Worm (Caenorhabditis elegans) whole organism, late embryonic: ENCODE data around the gene wht-5.

ENCODE experiments used
- C08G9.2 ChIP-seq: sonication (generic microtip); optimal IDR thresholded peaks from 2 replicates; lab custom pipeline; 2016; ENCODE audit warnings: mild to moderate bottlenecking, missing genetic modification characterization, moderate library complexity, missing compliant biosample characterization
- K02D7.2 ChIP-seq: sonication (generic microtip); optimal IDR thresholded peaks from 2 replicates; lab custom pipeline; 2017; ENCODE audit warnings: mild to moderate bottlenecking, missing genetic modification characterization, missing compliant biosample characterization
- T23F11.4 ChIP-seq: fragments of 200-800 bp; sonication (Bioruptor generic); optimal IDR thresholded peaks from 2 replicates; lab custom pipeline; 2018; ENCODE audit warnings: mild to moderate bottlenecking, missing genetic modification characterization, missing compliant biosample characterization
- ama-1 ChIP-seq: fragments of 150-350 bp; optimal IDR thresholded peaks from 2 replicates; lab custom pipeline; 2014
- ceh-14 ChIP-seq: sonication (generic microtip); optimal IDR thresholded peaks from 2 replicates; lab custom pipeline; 2016; ENCODE audit warnings: missing genotype, missing genetic modification characterization, missing compliant biosample characterization
- ceh-18 ChIP-seq: sonication (generic microtip); optimal IDR thresholded peaks from 2 replicates; lab custom pipeline; 2016; ENCODE audit warnings: missing genetic modification characterization, missing compliant biosample characterization
- ceh-2 ChIP-seq: sonication (generic microtip); optimal IDR thresholded peaks from 2 replicates; lab custom pipeline; 2016; ENCODE audit warnings: missing genotype, missing genetic modification characterization, missing compliant biosample characterization
- ceh-34 ChIP-seq: sonication (generic microtip); optimal IDR thresholded peaks from 2 replicates; lab custom pipeline; 2016; ENCODE audit warnings: mild to moderate bottlenecking, missing genetic modification characterization, missing compliant biosample characterization
- ceh-48 ChIP-seq: sonication (generic microtip); optimal IDR thresholded peaks from 2 replicates; lab custom pipeline; 2016; ENCODE audit warnings: missing genetic modification characterization, inconsistent platforms, missing compliant biosample characterization
- ceh-6 ChIP-seq: fragments of 200-800 bp; sonication (Bioruptor generic); optimal IDR thresholded peaks from 2 replicates; lab custom pipeline; 2018; ENCODE audit warnings: mild to moderate bottlenecking, missing genetic modification characterization, missing compliant biosample characterization
- dmd-4 ChIP-seq: sonication (generic microtip); optimal IDR thresholded peaks from 2 replicates; lab custom pipeline; 2016; ENCODE audit warnings: borderline replicate concordance, missing genetic modification characterization, missing compliant biosample characterization
- elt-2 ChIP-seq: sonication (generic microtip); optimal IDR thresholded peaks from 2 replicates; lab custom pipeline; 2016; ENCODE audit warnings: missing genetic modification reagents, missing genetic modification characterization, missing compliant biosample characterization
- ets-4 ChIP-seq: sonication (generic microtip); optimal IDR thresholded peaks from 2 replicates; lab custom pipeline; 2016; ENCODE audit warnings: missing genetic modification characterization, missing compliant biosample characterization
- eyg-1 ChIP-seq: sonication (generic microtip); optimal IDR thresholded peaks from 2 replicates; lab custom pipeline; 2016; ENCODE audit warnings: missing genotype, missing genetic modification characterization, missing compliant biosample characterization
- fax-1 ChIP-seq: sonication (generic microtip); optimal IDR thresholded peaks from 2 replicates; lab custom pipeline; 2016; ENCODE audit warnings: missing genotype, missing genetic modification characterization, missing compliant biosample characterization
- fkh-10 ChIP-seq: fragments of 150-350 bp; optimal IDR thresholded peaks from 2 replicates; lab custom pipeline; 2014; ENCODE audit warnings: missing biosample characterization, missing genetic modification reagents, missing genetic modification characterization
- hlh-13 ChIP-seq: fragments of 200-800 bp; sonication (Bioruptor generic); optimal IDR thresholded peaks from 2 replicates; lab custom pipeline; 2018; ENCODE audit warnings: mild to moderate bottlenecking, missing genetic modification characterization, missing compliant biosample characterization
- hlh-15 ChIP-seq: sonication (generic microtip); optimal IDR thresholded peaks from 2 replicates; lab custom pipeline; 2016; ENCODE audit warnings: missing genetic modification characterization, missing compliant biosample characterization
- hlh-6 ChIP-seq: sonication (generic microtip); optimal IDR thresholded peaks from 2 replicates; lab custom pipeline; 2016; ENCODE audit warnings: missing genotype, missing genetic modification characterization, missing compliant biosample characterization
- hlh-8 ChIP-seq: sonication (generic microtip); optimal IDR thresholded peaks from 2 replicates; lab custom pipeline; 2016; ENCODE audit warnings: missing genotype, missing genetic modification characterization, missing compliant biosample characterization
- madf-2 ChIP-seq: sonication (generic microtip); optimal IDR thresholded peaks from 2 replicates; lab custom pipeline; 2017; ENCODE audit warnings: missing genetic modification characterization, missing compliant biosample characterization
- mec-3 ChIP-seq: sonication (generic microtip); optimal IDR thresholded peaks from 2 replicates; lab custom pipeline; 2016; ENCODE audit warnings: borderline replicate concordance, missing genetic modification characterization, missing compliant biosample characterization
- nhr-232 ChIP-seq: sonication (generic microtip); optimal IDR thresholded peaks from 2 replicates; lab custom pipeline; 2016; ENCODE audit warnings: missing genetic modification characterization, missing compliant biosample characterization
- odd-2 ChIP-seq: sonication (generic microtip); optimal IDR thresholded peaks from 2 replicates; lab custom pipeline; 2017; ENCODE audit warnings: antibody characterized with exemption, mild to moderate bottlenecking, missing genetic modification characterization, missing compliant biosample characterization
- pat-9 ChIP-seq: fragments of 200-800 bp; sonication (Bioruptor generic); optimal IDR thresholded peaks from 2 replicates; lab custom pipeline; 2018; ENCODE audit warnings: mild to moderate bottlenecking, missing genetic modification characterization, moderate library complexity, missing compliant biosample characterization
- pax-1 ChIP-seq: fragments of 150-350 bp; optimal IDR thresholded peaks from 2 replicates; lab custom pipeline; 2014; ENCODE audit warnings: missing biosample characterization, missing genetic modification characterization
- pha-2 ChIP-seq: sonication (generic microtip); optimal IDR thresholded peaks from 2 replicates; lab custom pipeline; 2017; ENCODE audit warnings: mild to moderate bottlenecking, missing genetic modification characterization, missing compliant biosample characterization
- pha-4 ChIP-seq: fragments of 150-350 bp; optimal IDR thresholded peaks from 2 replicates; lab custom pipeline; 2018; ENCODE audit warnings: missing biosample characterization, missing genetic modification reagents, missing genetic modification characterization
- sox-4 ChIP-seq: sonication (generic microtip); optimal IDR thresholded peaks from 2 replicates; lab custom pipeline; 2017; ENCODE audit warnings: mild to moderate bottlenecking, missing genetic modification characterization, inconsistent platforms, missing compliant biosample characterization
- ttx-3 ChIP-seq: sonication (generic microtip); optimal IDR thresholded peaks from 2 replicates; lab custom pipeline; 2016; ENCODE audit warnings: missing genetic modification reagents, missing genetic modification characterization, missing compliant biosample characterization
- unc-3 ChIP-seq, 2 experiments: fragments of 200-800 bp in 1 of 2; sonication (Bioruptor generic) in 1 of 2; sonication (generic microtip) in 1 of 2; conservative IDR thresholded peaks in 1 of 2; optimal IDR thresholded peaks in 1 of 2; 2 replicates each; pipeline versions ENCODE4 v1.3.6 to Lab custom; 2016 to 2022; ENCODE audit warnings: missing compliant biosample characterization in 2 of 2, missing genetic modification characterization in 2 of 2, missing genetic modification reagents in 1 of 2
- unc-42 ChIP-seq: sonication (generic microtip); optimal IDR thresholded peaks from 2 replicates; lab custom pipeline; 2016; ENCODE audit warnings: missing genotype, missing genetic modification characterization, missing compliant biosample characterization
- zip-5 ChIP-seq: sonication (generic microtip); optimal IDR thresholded peaks from 2 replicates; lab custom pipeline; 2016; ENCODE audit warnings: missing genetic modification characterization, missing compliant biosample characterization
- ztf-16 ChIP-seq: sonication (generic microtip); optimal IDR thresholded peaks from 2 replicates; lab custom pipeline; 2017; ENCODE audit warnings: missing genetic modification characterization, missing compliant biosample characterization

wht-5 gene

DNA sequence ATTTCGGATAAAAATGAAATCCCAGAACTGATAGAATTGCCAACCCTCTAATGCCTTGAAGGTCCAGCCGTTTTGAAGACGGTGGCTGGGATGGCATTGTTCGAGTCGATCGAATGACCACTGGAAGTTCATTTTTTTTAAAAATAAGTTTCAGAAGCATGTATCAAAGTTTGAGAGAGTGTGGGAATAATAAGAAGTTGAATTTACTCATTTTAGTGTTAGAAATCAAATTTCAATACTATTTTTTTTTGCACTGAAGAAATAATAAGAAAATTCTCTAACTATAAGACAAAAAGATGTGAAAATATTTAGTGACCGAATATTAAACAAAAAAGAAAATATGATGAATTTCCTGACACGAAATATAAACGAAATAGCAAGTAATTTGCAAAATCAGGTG is 36.2 kb upstream of the wht-5 start, which contains the start of gene oac-59:
Gene oac-59 (minus strand): TSS at position 101 of the 400 bp plus-strand sequence.
- TF ChIP-seq ceh-48 (tag; lab: Kevin White, UChicago) = no peak
- TF ChIP-seq pax-1 (tag; lab: Kevin White, UChicago) = no peak
- no peak for TF ChIP-seq hlh-15 (tag; lab: Kevin White, UChicago)
- TF ChIP-seq T23F11.4 (GFP tag; lab: Kevin White, UChicago) = no peak
- no peak for TF ChIP-seq ztf-16 (tag; lab: Kevin White, UChicago)
- TF ChIP-seq pha-2 (tag; lab: Kevin White, UChicago) = no peak
- TF ChIP-seq hlh-13 (GFP tag; lab: Kevin White, UChicago) = no peak
- no peak for TF ChIP-seq unc-42 (tag; lab: Kevin White, UChicago)
- TF ChIP-seq ets-4 (tag; lab: Kevin White, UChicago) = no peak
- no peak for TF ChIP-seq fax-1
- no peak for TF ChIP-seq hlh-6 (tag; lab: Kevin White, UChicago)
- no peak for TF ChIP-seq nhr-232 (tag; lab: Kevin White, UChicago)
- TF ChIP-seq ceh-2 (tag; lab: Kevin White, UChicago) = no peak

DNA sequence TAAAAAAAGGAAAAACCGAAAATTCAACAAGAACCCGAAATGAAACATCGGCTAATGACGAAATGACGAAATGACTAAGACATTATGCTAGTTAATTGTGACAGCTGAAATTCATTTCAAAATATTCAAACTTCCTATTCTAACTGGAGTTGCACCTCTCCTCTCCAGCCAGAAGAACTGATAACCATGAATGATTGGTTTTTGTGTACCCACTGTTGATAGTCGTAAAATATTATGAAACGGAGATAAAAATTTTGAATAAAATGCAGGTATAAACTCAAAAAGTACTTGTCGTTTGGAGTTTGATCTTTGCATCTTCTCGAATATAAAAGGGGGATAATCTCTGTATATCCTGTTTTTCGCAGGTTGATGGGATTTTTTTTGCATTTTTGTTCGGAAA is 34.5 kb upstream of the wht-5 start:
- no peak for TF ChIP-seq madf-2 (tag; lab: Kevin White, UChicago)
- no peak for TF ChIP-seq fkh-10 (GFP tag; lab: Kevin White, UChicago)
- TF ChIP-seq eyg-1 = no peak
- TF ChIP-seq, all 69 proteins: peak for 0

DNA sequence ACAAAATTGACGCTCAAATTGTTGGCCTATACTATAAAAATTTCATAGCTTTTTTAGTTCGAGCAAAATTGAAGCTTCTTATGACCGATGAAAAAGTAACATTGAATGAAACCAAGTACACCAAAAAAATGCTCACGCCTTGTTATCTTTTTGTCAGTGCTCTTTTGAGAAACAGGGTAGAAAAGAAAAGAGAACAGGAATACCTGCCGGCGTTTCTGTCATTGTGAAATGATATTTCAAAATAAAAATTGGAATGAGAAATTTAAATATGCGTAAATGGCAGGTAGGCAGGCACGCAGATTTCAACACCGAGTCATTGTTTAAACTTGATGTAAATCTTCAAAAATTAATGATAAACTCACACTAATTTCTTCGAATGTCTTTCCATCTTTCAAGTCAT is 32.6 kb upstream of the wht-5 start:
- TF ChIP-seq ceh-34 (tag; lab: Kevin White, UChicago) (no peak), mec-3 (tag; lab: Kevin White, UChicago) (no peak), pha-4 (tag; lab: Kevin White, UChicago) (no peak), zip-5 (tag; lab: Kevin White, UChicago) (no peak), ceh-6 (GFP tag; lab: Kevin White, UChicago) (no peak)

DNA sequence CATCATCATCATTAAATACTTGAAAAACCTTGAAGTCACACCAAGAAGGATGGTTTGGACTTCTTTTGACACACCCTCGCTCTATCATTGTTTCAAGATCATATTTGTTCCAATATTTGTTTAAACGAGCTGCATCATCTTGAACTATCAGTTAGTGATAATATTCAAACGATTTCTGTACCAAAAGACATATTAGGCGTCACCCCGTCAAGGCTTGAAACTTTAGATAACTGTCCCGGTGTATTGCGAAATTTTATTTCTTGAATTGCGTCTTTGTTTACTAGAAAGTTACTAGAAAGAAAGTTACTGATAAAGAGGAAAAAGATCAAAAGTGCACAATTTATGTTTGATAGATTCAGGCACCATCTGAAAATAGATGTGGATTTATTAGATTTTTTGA is 31.4 kb upstream of the wht-5 start:
- peak; percentile 31 for TF ChIP-seq elt-2
- TF ChIP-seq ceh-6 (GFP tag; lab: Kevin White, UChicago) = no peak

DNA sequence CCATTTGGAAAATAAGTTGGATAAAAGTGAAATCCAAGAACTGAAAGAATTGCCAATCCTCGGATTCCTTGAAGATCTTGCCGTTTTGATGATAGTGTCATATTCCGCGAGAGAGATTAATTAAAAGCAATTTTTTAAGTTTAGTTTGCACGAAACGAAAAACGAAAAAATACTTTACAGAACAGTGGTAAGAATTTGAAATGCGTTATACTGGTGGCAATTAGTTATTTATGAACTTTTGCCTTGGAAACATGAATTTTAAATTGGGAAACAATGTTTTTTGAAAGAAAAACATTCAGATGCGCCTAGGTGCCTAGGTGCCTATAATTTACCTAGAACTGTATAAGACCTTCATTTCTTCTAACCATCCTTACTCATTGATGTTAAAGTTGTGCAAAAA is 29.7 kb upstream of the wht-5 start, which contains the start of gene oac-57:
Gene oac-57 (minus strand): TSS at position 101 of the 400 bp plus-strand sequence.
- TF ChIP-seq sox-4 (tag; lab: Kevin White, UChicago) (no peak), pat-9 (tag; lab: Kevin White, UChicago) (no peak), ceh-18 (tag; lab: Kevin White, UChicago) (no peak), ceh-14 (tag; lab: Kevin White, UChicago) (no peak), odd-2 (no peak), elt-2 (no peak), ama-1 (no peak), hlh-15 (tag; lab: Kevin White, UChicago) (no peak), dmd-4 (tag; lab: Kevin White, UChicago) (no peak), K02D7.2 (tag; lab: Kevin White, UChicago) (no peak), ceh-6 (GFP tag; lab: Kevin White, UChicago) (no peak), unc-3 (GFP tag; conservative IDR thresholded peaks at IDR 0.05; lab: Robert Waterston, UW) (no peak), unc-3 (tag; optimal IDR thresholded peaks at IDR 0.05; lab: Kevin White, UChicago) (no peak), fax-1 (no peak), C08G9.2 (tag; lab: Kevin White, UChicago) (no peak), pha-4 (tag; lab: Kevin White, UChicago) (no peak), hlh-8 (tag; lab: Kevin White, UChicago) (no peak), ttx-3 (tag; lab: Kevin White, UChicago) (no peak)
